Worm (Caenorhabditis elegans) whole organism, L3 larva: ENCODE data around the gene R09E10.2.

Experiments used
- R02D3.7 ChIP-seq: fragments of 150-350 bp; optimal IDR thresholded peaks from 2 replicates; lab custom pipeline; 2014; ENCODE audit warnings: missing biosample characterization, missing genetic modification characterization
- ZK546.5 ChIP-seq: sonication (generic microtip); optimal IDR thresholded peaks from 2 replicates; lab custom pipeline; 2017; ENCODE audit warnings: missing biosample characterization, missing genetic modification characterization
- aly-2 ChIP-seq: fragments of 150-350 bp; optimal IDR thresholded peaks from 2 replicates; lab custom pipeline; 2014; ENCODE audit warnings: missing biosample characterization, missing genetic modification characterization
- ama-1 ChIP-seq: fragments of 150-350 bp; optimal IDR thresholded peaks from 2 replicates; lab custom pipeline; 2018
- ceh-16 ChIP-seq: sonication (generic microtip); optimal IDR thresholded peaks from 2 replicates; lab custom pipeline; 2017; ENCODE audit warnings: missing biosample characterization, missing genetic modification characterization
- ceh-28 ChIP-seq: fragments of 150-350 bp; optimal IDR thresholded peaks from 2 replicates; lab custom pipeline; 2014; ENCODE audit warnings: missing biosample characterization, missing genetic modification reagents, missing genetic modification characterization
- ceh-82 ChIP-seq: fragments of 150-350 bp; optimal IDR thresholded peaks from 2 replicates; lab custom pipeline; 2014; ENCODE audit warnings: missing biosample characterization, missing genetic modification characterization
- ceh-9 ChIP-seq: sonication (generic microtip); optimal IDR thresholded peaks from 2 replicates; lab custom pipeline; 2018; ENCODE audit warnings: missing biosample characterization, missing genetic modification characterization
- daf-12 ChIP-seq: fragments of 150-350 bp; optimal IDR thresholded peaks from 2 replicates; lab custom pipeline; 2014; ENCODE audit warnings: missing biosample characterization, missing genetic modification reagents, missing genetic modification characterization
- egl-27 ChIP-seq: sonication (generic microtip); optimal IDR thresholded peaks from 4 replicates; lab custom pipeline; 2017; ENCODE audit warnings: missing biosample characterization, missing genetic modification reagents, missing genetic modification characterization
- egl-5 ChIP-seq: fragments of 150-350 bp; optimal IDR thresholded peaks from 2 replicates; lab custom pipeline; 2017; ENCODE audit warnings: missing biosample characterization, missing genetic modification reagents, missing genetic modification characterization, inconsistent platforms
- elt-1 ChIP-seq: fragments of 150-350 bp; optimal IDR thresholded peaks from 2 replicates; lab custom pipeline; 2014; ENCODE audit warnings: missing biosample characterization, missing genetic modification characterization
- elt-2 ChIP-seq: sonication (generic microtip); optimal IDR thresholded peaks from 2 replicates; lab custom pipeline; 2016; ENCODE audit warnings: missing genetic modification reagents, mild to moderate bottlenecking, missing genetic modification characterization, missing compliant biosample characterization
- elt-3 ChIP-seq, 3 experiments: fragments of 150-350 bp in 1 of 3; sonication (generic microtip) in 2 of 3; optimal IDR thresholded peaks; 2 replicates in 2 of 3; 4 replicates in 1 of 3; lab custom pipeline; 2014 to 2017; ENCODE audit warnings: missing biosample characterization in 3 of 3, missing genetic modification characterization in 3 of 3
- eor-1 ChIP-seq, 2 experiments: fragments of 150-350 bp; optimal IDR thresholded peaks; 2 replicates each; lab custom pipeline; 2014 to 2018; ENCODE audit warnings: missing biosample characterization in 2 of 2, missing genetic modification characterization in 2 of 2
- fkh-10 ChIP-seq: sonication (generic microtip); optimal IDR thresholded peaks from 2 replicates; lab custom pipeline; 2017; ENCODE audit warnings: missing biosample characterization, missing genetic modification reagents, missing genetic modification characterization
- fkh-2 ChIP-seq: fragments of 150-350 bp; optimal IDR thresholded peaks from 2 replicates; lab custom pipeline; 2014; ENCODE audit warnings: missing biosample characterization, missing genetic modification reagents, missing genetic modification characterization
- fos-1 ChIP-seq: fragments of 150-350 bp; optimal IDR thresholded peaks from 2 replicates; lab custom pipeline; 2014; ENCODE audit warnings: missing biosample characterization, missing genetic modification characterization
- hmg-11 ChIP-seq: sonication (generic microtip); optimal IDR thresholded peaks from 2 replicates; lab custom pipeline; 2016; ENCODE audit warnings: missing genetic modification characterization, missing compliant biosample characterization
- jun-1 ChIP-seq: fragments of 150-350 bp; optimal IDR thresholded peaks from 2 replicates; lab custom pipeline; 2014; ENCODE audit warnings: missing biosample characterization, missing genetic modification reagents, missing genetic modification characterization
- lin-15B ChIP-seq: fragments of 150-350 bp; optimal IDR thresholded peaks from 2 replicates; lab custom pipeline; 2014; ENCODE audit warnings: missing biosample characterization, missing genetic modification characterization
- lin-39 ChIP-seq: fragments of 150-350 bp; optimal IDR thresholded peaks from 2 replicates; lab custom pipeline; 2018; ENCODE audit warnings: missing biosample characterization, missing genetic modification reagents, missing genetic modification characterization
- lsy-12 ChIP-seq: sonication (generic microtip); optimal IDR thresholded peaks from 2 replicates; lab custom pipeline; 2016; ENCODE audit warnings: mild to moderate bottlenecking, missing genetic modification characterization, missing compliant biosample characterization
- mdl-1 ChIP-seq: fragments of 150-350 bp; optimal IDR thresholded peaks from 2 replicates; lab custom pipeline; 2014; ENCODE audit warnings: missing biosample characterization, missing genetic modification characterization
- mml-1 ChIP-seq: fragments of 150-350 bp; sonication (generic microtip); optimal IDR thresholded peaks from 3 replicates; lab custom pipeline; 2014; ENCODE audit warnings: missing biosample characterization, missing genetic modification characterization
- nfya-1 ChIP-seq: sonication (generic microtip); optimal IDR thresholded peaks from 2 replicates; lab custom pipeline; 2017; ENCODE audit warnings: missing genetic modification characterization, mild to moderate bottlenecking, missing compliant biosample characterization, antibody characterized with exemption, moderate library complexity; ENCODE audit not compliant: insufficient read depth
- nhr-11 ChIP-seq: fragments of 150-350 bp; optimal IDR thresholded peaks from 2 replicates; lab custom pipeline; 2014; ENCODE audit warnings: missing biosample characterization, missing genetic modification characterization
- nhr-12 ChIP-seq: fragments of 150-350 bp; optimal IDR thresholded peaks from 2 replicates; lab custom pipeline; 2014; ENCODE audit warnings: missing biosample characterization, missing genetic modification characterization
- nhr-23 ChIP-seq: fragments of 150-350 bp; optimal IDR thresholded peaks from 2 replicates; lab custom pipeline; 2014; ENCODE audit warnings: missing biosample characterization, missing genetic modification reagents, missing genetic modification characterization
- nhr-237 ChIP-seq: fragments of 150-350 bp; optimal IDR thresholded peaks from 2 replicates; lab custom pipeline; 2014; ENCODE audit warnings: missing biosample characterization, missing genetic modification characterization
- nhr-25 ChIP-seq: sonication (generic microtip); optimal IDR thresholded peaks from 2 replicates; lab custom pipeline; 2017; ENCODE audit warnings: missing biosample characterization, missing genetic modification characterization
- nhr-28 ChIP-seq: fragments of 150-350 bp; optimal IDR thresholded peaks from 2 replicates; lab custom pipeline; 2014; ENCODE audit warnings: missing biosample characterization, missing genetic modification characterization
- nhr-43 ChIP-seq: sonication (generic microtip); optimal IDR thresholded peaks from 2 replicates; lab custom pipeline; 2016; ENCODE audit warnings: mild to moderate bottlenecking, missing genetic modification characterization, missing compliant biosample characterization; ENCODE audit not compliant: poor library complexity, severe bottlenecking
- nhr-67 ChIP-seq: fragments of 150-350 bp; optimal IDR thresholded peaks from 2 replicates; lab custom pipeline; 2014; ENCODE audit warnings: missing biosample characterization, missing genetic modification characterization
- nhr-76 ChIP-seq: fragments of 150-350 bp; sonication (generic microtip); optimal IDR thresholded peaks from 5 replicates; lab custom pipeline; 2014; ENCODE audit warnings: missing biosample characterization, missing genetic modification characterization
- nhr-77 ChIP-seq: fragments of 150-350 bp; optimal IDR thresholded peaks from 2 replicates; lab custom pipeline; 2014; ENCODE audit warnings: missing biosample characterization, missing genetic modification characterization
- pha-4 ChIP-seq: fragments of 150-350 bp; optimal IDR thresholded peaks from 2 replicates; lab custom pipeline; 2014; ENCODE audit warnings: missing biosample characterization, missing genetic modification reagents, missing genetic modification characterization
- pqm-1 ChIP-seq: fragments of 150-350 bp; optimal IDR thresholded peaks from 2 replicates; lab custom pipeline; 2017; ENCODE audit warnings: missing biosample characterization, missing genetic modification characterization, inconsistent platforms
- sea-2 ChIP-seq: fragments of 150-350 bp; sonication (generic microtip); optimal IDR thresholded peaks from 4 replicates; lab custom pipeline; 2014; ENCODE audit warnings: missing biosample characterization, missing genetic modification reagents, missing genetic modification characterization
- skn-1 ChIP-seq: fragments of 150-350 bp; optimal IDR thresholded peaks from 2 replicates; lab custom pipeline; 2014; ENCODE audit warnings: missing biosample characterization, missing genetic modification characterization
- snpc-4 ChIP-seq: fragments of 150-350 bp; optimal IDR thresholded peaks from 2 replicates; lab custom pipeline; 2014; ENCODE audit warnings: missing biosample characterization, missing genetic modification characterization
- tbx-2 ChIP-seq: sonication (generic microtip); optimal IDR thresholded peaks from 2 replicates; lab custom pipeline; 2016; ENCODE audit warnings: mild to moderate bottlenecking, missing genetic modification characterization, missing compliant biosample characterization
- unc-39 ChIP-seq: sonication (generic microtip); optimal IDR thresholded peaks from 4 replicates; lab custom pipeline; 2017; ENCODE audit warnings: missing biosample characterization, missing genetic modification characterization
- unc-62 ChIP-seq: fragments of 150-350 bp; sonication (generic microtip); optimal IDR thresholded peaks from 4 replicates; lab custom pipeline; 2014; ENCODE audit warnings: missing biosample characterization, missing genetic modification reagents, missing genetic modification characterization
- zag-1 ChIP-seq: fragments of 150-350 bp; optimal IDR thresholded peaks from 2 replicates; lab custom pipeline; 2014; ENCODE audit warnings: missing biosample characterization, missing genetic modification characterization
- ztf-11 ChIP-seq: fragments of 150-350 bp; optimal IDR thresholded peaks from 2 replicates; lab custom pipeline; 2014; ENCODE audit warnings: missing biosample characterization, missing genetic modification characterization
- ztf-4 ChIP-seq: fragments of 150-350 bp; optimal IDR thresholded peaks from 2 replicates; lab custom pipeline; 2014; ENCODE audit warnings: missing biosample characterization, missing genetic modification characterization

The R09E10.2 gene

ce11 chrIV:10337286-10337685 is 19.2 kb upstream of the R09E10.2 start:
- TF ChIP-seq fkh-2 (tag; lab: Kevin White, UChicago): no peak

DNA sequence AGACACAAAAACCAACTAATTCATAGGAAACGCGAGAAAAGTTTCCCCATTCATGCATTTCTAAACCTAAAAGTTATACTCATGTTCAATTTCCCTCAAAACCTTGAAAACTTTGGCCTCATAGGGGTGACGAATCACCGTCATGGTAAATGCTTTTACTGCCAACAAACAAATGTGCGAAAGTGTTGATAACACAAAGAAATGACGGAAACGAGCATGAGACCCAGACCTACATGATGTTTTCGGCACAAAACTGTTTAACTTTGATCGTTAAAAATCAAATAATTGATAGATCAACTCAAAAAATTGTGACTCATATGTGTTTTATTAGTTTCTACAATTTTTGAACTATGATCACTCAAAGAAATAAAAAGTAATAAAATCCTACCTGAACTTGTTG is 13.8 kb upstream of the R09E10.2 start:
- no peak for TF ChIP-seq fos-1 (tag; lab: Kevin White, UChicago)
- no peak for TF ChIP-seq sea-2
- no peak for TF ChIP-seq ZK546.5 (tag; lab: Kevin White, UChicago)
- peak; percentile 7 for TF ChIP-seq egl-5 (tag; lab: Kevin White, UChicago)
- TF ChIP-seq nhr-237 (tag; lab: Kevin White, UChicago): no peak
- TF ChIP-seq elt-2: peak; percentile 83
- TF ChIP-seq ceh-82 (tag; lab: Kevin White, UChicago): no peak
- TF ChIP-seq nhr-76 (tag; lab: Kevin White, UChicago): no peak
- TF ChIP-seq egl-27 (tag; lab: Kevin White, UChicago): no peak
- TF ChIP-seq jun-1 (tag; lab: Kevin White, UChicago): peak; percentile 31
- no peak for TF ChIP-seq tbx-2
- TF ChIP-seq nhr-12 (tag; lab: Kevin White, UChicago): no peak
- no peak for TF ChIP-seq aly-2 (tag; lab: Kevin White, UChicago)
- TF ChIP-seq pqm-1 (tag; lab: Kevin White, UChicago): peak; percentile 84
- no peak for TF ChIP-seq nhr-25 (tag; lab: Kevin White, UChicago)
- no peak for TF ChIP-seq lin-39 (tag; lab: Kevin White, UChicago)
- no peak for TF ChIP-seq nhr-77 (tag; lab: Kevin White, UChicago)
- no peak for TF ChIP-seq snpc-4 (tag; lab: Kevin White, UChicago)
- TF ChIP-seq nhr-67: no peak
- TF ChIP-seq unc-39 (tag; lab: Kevin White, UChicago): no peak
- TF ChIP-seq fkh-2 (tag; lab: Kevin White, UChicago): no peak
- TF ChIP-seq pha-4 (tag; lab: Kevin White, UChicago): peak; percentile 19
- TF ChIP-seq nhr-28 (tag; lab: Kevin White, UChicago): no peak
- no peak for TF ChIP-seq daf-12

ce11 chrIV:10330962-10331361 is 12.9 kb upstream of the R09E10.2 start:
- peak; percentile 38 for TF ChIP-seq hmg-11 (tag; lab: Kevin White, UChicago)
- no peak for TF ChIP-seq lin-15B (tag; lab: Kevin White, UChicago)
- peak; percentile 81 for TF ChIP-seq elt-2
- no peak for TF ChIP-seq snpc-4 (tag; lab: Kevin White, UChicago)
- no peak for TF ChIP-seq R02D3.7 (tag; lab: Kevin White, UChicago)
- no peak for TF ChIP-seq ztf-11
- no peak for TF ChIP-seq nhr-12 (tag; lab: Kevin White, UChicago)
- no peak for TF ChIP-seq eor-1 (tag; optimal IDR thresholded peaks at IDR 0.05; lab: Kevin White, UChicago)
- TF ChIP-seq nhr-76 (tag; lab: Kevin White, UChicago): no peak
- TF ChIP-seq unc-62 (GFP tag; lab: Kevin White, UChicago): no peak
- no peak for TF ChIP-seq zag-1
- TF ChIP-seq nhr-77 (tag; lab: Kevin White, UChicago): no peak
- TF ChIP-seq lin-39 (tag; lab: Kevin White, UChicago): no peak
- TF ChIP-seq fkh-10 (GFP tag; lab: Kevin White, UChicago): no peak
- TF ChIP-seq pqm-1 (tag; lab: Kevin White, UChicago): peak; percentile 6
- TF ChIP-seq nhr-11: no peak
- TF ChIP-seq nhr-67: no peak
- TF ChIP-seq ceh-16 (tag; lab: Kevin White, UChicago): no peak
- TF ChIP-seq mml-1 (tag; lab: Kevin White, UChicago): no peak
- no peak for TF ChIP-seq nhr-43
- no peak for TF ChIP-seq fos-1 (tag; lab: Kevin White, UChicago)
- TF ChIP-seq elt-3 (tag; optimal IDR thresholded peaks at IDR 0.05; lab: Kevin White, UChicago): peak in 2 of 3 experiments; percentile 57 to 93
- no peak for TF ChIP-seq egl-5 (tag; lab: Kevin White, UChicago)
- TF ChIP-seq ztf-4 (tag; lab: Kevin White, UChicago): no peak
- no peak for TF ChIP-seq sea-2
- TF ChIP-seq ceh-9 (tag; lab: Kevin White, UChicago): no peak
- TF ChIP-seq jun-1 (tag; lab: Kevin White, UChicago): no peak
- TF ChIP-seq lsy-12: no peak
- TF ChIP-seq fkh-2 (tag; lab: Kevin White, UChicago): no peak
- no peak for TF ChIP-seq ama-1
- TF ChIP-seq egl-27 (tag; lab: Kevin White, UChicago): no peak
- TF ChIP-seq ceh-28 (tag; lab: Kevin White, UChicago): no peak
- TF ChIP-seq nhr-25 (tag; lab: Kevin White, UChicago): peak; percentile 27
- no peak for TF ChIP-seq mdl-1 (tag; lab: Kevin White, UChicago)
- TF ChIP-seq nhr-23 (tag; lab: Kevin White, UChicago): no peak
- no peak for TF ChIP-seq ceh-82 (tag; lab: Kevin White, UChicago)
- TF ChIP-seq nfya-1 (tag; lab: Kevin White, UChicago): peak; percentile 2
- no peak for TF ChIP-seq unc-39 (tag; lab: Kevin White, UChicago)
- no peak for TF ChIP-seq aly-2 (tag; lab: Kevin White, UChicago)
- TF ChIP-seq ZK546.5 (tag; lab: Kevin White, UChicago): no peak
- TF ChIP-seq elt-1 (tag; lab: Kevin White, UChicago): no peak
- no peak for TF ChIP-seq skn-1 (tag; lab: Kevin White, UChicago)
- TF ChIP-seq daf-12: no peak
